Worm (Caenorhabditis elegans): ENCODE results near the gene ptr-24.

DNA sequence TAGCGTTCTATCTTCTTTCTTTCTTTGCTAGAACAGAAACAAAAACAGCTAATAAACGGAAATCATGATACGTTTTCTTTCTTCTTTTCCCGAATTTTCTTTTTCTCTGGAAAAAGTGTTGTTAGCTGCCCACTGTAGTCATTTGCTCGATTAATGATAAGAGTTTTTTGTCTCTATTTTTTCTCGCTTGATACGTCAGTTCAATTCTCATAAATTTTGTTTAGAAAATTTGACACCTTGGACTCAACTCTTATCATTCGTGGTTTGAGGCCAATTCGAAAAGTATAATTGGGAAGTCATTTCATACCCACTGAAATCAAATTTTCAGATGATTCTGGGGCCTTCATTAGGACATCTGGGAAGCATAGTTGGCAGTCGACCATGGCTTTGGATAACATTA, 4.0 kb downstream of the ptr-24 start:
- TF ChIP-seq pha-4 (tag; optimal IDR thresholded peaks at IDR 0.05) (no peak), ceh-82 (tag; optimal IDR thresholded peaks at IDR 0.05) (no peak), ZK546.5 (tag; optimal IDR thresholded peaks at IDR 0.05) (no peak), R02D3.7 (tag; optimal IDR thresholded peaks at IDR 0.05) (no peak)
